Fruit fly (Drosophila melanogaster): ENCODE data around the gene Stip1.

The Stip1 gene

DNA sequence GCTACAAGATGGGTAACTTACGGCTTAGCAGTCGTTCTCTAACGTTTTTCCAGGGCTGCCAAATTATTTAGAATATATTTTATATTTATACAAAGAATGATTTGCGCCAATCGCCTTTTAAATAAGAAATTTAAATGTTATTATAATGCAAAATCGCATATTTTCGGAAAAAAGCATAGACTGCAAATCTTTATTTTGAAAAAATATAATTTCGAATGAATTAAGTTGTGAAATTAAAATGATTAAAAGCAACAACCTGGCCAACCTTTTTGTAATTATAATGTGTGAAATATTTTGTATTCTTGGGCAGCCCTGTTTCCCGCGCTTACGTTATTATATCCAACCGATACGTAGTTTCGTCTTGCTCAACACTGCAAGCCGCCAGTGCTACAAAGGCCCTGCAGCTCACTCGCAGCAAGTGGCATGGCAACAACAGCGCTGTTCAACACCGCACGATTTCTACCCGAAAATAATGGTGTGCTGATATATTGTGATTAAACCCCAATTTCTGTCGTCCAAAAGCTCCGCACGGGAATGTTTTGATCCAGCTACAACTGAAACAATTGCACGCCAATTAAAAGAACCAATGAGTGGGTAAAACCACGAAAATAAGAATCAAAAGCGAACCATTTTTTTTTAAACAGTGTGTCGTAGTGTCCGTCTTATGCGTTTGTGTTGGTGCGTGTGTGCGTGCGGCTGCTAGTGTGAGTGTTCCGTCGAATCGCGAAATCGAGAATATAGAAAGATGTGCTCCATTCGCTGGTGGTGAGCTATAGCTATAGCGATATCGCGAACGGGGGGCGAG is 2.8 kb downstream of the Stip1 start, which contains the start of gene Pi3K21B:
TSS of gene Pi3K21B (plus strand) at position 401 of the 805 bp plus-strand sequence.
- TF ChIP-seq psq (optimal IDR thresholded peaks at IDR 0.05) (no peak), h (optimal IDR thresholded peaks at IDR 0.05) (peak; percentile 39)

- TF ChIP-seq ttk (optimal IDR thresholded peaks at IDR 0.05), result no peak
- TF ChIP-seq insv (optimal IDR thresholded peaks at IDR 0.05), result no peak
- TF ChIP-seq Myc (optimal IDR thresholded peaks at IDR 0.05), result no peak
- TF ChIP-seq h (optimal IDR thresholded peaks at IDR 0.05), result no peak
- TF ChIP-seq Sin3A (optimal IDR thresholded peaks at IDR 0.05), result no peak
- no peak for TF ChIP-seq psq (optimal IDR thresholded peaks at IDR 0.05)
Observed at dm6 chr2L:298285-298644, 3.3 kb downstream of the Stip1 start.

DNA sequence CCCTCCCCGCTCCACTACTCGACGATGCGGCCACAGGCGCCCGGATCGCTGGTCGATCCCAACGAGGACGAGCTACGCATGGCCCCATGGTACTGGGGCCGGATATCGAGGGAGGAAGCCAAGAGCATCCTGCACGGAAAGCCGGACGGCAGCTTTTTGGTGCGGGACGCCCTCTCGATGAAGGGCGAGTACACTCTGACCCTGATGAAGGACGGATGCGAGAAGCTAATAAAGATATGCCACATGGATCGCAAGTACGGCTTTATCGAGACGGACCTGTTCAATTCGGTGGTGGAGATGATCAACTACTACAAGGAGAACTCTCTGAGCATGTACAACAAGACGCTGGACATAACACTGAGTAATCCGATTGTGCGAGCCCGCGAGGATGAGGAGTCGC is 4.1 kb downstream of the Stip1 start:
- TF ChIP-seq psq (optimal IDR thresholded peaks at IDR 0.05), result no peak
- TF ChIP-seq ttk (optimal IDR thresholded peaks at IDR 0.05), result peak; percentile 67

DNA sequence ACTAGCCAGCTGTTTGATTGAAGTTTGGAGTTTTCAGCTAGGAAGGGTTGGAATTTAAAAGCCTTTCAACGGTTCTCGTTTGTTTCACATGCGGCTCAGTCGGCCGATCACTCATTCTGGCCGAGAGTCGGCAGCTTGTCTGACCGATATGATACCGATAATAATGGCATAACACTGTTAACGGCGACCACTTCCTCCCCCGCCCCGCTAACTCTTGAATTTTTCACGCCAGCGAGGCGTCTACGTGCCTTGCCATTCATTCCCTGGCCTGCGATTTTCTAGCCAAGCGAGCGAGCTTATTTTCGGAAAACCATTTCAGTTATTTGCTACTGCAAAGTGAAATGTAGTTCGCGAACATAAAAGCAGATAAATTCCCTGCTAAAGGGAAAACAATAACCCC is 5.1 kb downstream of the Stip1 start:
- TF ChIP-seq Sin3A (optimal IDR thresholded peaks at IDR 0.05) (no peak), insv (optimal IDR thresholded peaks at IDR 0.05) (no peak), Myc (optimal IDR thresholded peaks at IDR 0.05) (no peak), ttk (optimal IDR thresholded peaks at IDR 0.05) (no peak), psq (optimal IDR thresholded peaks at IDR 0.05) (no peak)

DNA sequence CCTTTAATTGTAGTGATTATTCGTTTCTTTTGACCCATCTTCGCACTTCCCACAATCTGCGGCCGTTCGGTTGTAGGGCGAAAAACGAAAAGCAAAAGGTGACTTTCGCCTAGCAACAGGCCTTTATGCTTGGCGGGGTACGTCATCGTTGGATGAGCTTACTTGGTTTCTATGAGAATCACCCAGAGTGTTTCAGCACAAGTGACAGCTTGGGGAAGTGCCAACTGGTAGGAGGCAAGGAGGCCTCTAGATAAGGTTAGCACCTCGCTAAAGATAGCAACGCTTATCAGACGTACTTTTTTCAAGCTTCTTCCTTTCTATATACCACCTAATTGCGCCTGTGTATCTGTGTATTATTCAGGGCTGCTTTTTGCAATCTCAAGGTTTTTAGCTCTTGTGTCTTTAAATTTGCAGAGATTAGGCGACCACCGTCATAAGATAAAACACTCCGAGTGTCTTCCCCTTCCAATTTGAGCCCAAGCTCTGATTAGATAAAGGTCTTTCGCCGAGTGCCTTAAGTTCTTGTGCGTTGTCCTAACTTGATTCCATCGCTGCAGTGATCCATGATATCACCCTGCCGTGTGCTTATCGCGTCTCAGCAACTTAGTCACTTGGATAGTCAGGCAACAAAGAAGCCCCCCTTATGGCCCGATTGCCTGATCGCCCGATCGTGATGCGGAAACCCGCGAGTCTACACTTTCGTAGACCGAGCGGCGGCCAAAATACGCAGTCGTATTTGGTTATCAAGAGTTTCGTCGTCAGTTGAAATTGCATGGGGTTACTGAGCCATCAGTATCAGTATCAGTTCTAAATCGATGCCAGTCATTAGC is 6.2 kb downstream of the Stip1 start:
- no peak for TF ChIP-seq Sin3A (optimal IDR thresholded peaks at IDR 0.05)

DNA sequence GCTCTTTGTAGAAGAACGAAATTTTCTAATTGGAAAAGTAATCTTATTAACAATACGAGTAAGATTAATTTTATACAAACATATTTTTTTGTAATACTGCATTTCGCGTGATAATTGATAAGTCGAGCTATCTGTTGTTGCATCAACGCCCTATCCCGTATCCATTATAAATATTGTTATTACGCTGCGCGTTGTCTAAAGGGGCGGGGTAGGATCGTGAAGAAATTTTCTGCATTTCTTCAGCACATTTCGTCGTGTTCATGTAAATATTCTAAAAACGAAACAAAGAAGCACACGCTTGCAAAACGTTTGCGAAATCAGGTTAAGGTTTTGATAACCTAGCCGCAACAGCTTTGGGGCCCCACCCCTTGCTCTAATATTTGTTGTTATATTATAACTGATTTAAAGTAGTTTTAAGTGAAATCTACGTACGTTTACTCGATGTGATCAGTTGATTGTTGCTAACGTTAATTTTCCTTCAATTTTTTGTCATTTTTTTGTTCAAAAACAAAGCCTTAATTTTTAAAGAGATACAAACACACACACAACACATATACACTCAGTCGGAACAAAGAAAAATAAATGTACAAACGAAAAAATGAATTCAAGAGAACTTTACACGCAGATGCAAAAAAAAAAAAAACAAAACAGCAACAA is 8.5 kb downstream of the Stip1 start:
- TF ChIP-seq h (optimal IDR thresholded peaks at IDR 0.05), result no peak
- TF ChIP-seq Myc (optimal IDR thresholded peaks at IDR 0.05), result no peak
- TF ChIP-seq insv (optimal IDR thresholded peaks at IDR 0.05), result no peak
- no peak for TF ChIP-seq ttk (optimal IDR thresholded peaks at IDR 0.05)
- TF ChIP-seq Sin3A (optimal IDR thresholded peaks at IDR 0.05), result no peak
- TF ChIP-seq psq (optimal IDR thresholded peaks at IDR 0.05), result no peak

dm6 chr2L:305198-305597 is 10.3 kb downstream of the Stip1 start:
- TF ChIP-seq psq (optimal IDR thresholded peaks at IDR 0.05) (no peak), Sin3A (optimal IDR thresholded peaks at IDR 0.05) (no peak), ttk (optimal IDR thresholded peaks at IDR 0.05) (no peak)

DNA sequence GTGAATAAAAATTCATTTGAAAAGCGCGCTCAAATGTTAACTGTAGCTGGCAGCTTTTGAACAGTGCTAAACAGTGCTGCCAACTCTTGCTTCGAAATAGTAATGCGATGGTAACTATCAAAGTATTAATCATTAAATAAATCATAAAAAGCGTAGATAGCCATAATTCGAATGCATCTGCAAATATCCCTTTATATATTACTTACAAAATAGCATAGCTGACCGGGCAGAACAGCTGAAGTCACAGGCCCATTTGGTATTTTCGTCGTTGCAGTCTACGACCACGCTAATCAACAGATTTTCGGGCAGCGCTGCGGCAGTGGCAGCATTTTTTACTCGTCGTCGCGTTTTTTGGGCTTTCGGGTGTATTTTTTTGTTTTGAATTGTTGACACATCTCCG is 10.7 kb downstream of the Stip1 start, which contains the start of gene Plc21C:
TSS of gene Plc21C (plus strand) at position 290 of the 400 bp plus-strand sequence.
- TF ChIP-seq Sin3A (optimal IDR thresholded peaks at IDR 0.05), result no peak
- no peak for TF ChIP-seq Myc (optimal IDR thresholded peaks at IDR 0.05)
- TF ChIP-seq insv (optimal IDR thresholded peaks at IDR 0.05), result no peak
- no peak for TF ChIP-seq h (optimal IDR thresholded peaks at IDR 0.05)
- TF ChIP-seq psq (optimal IDR thresholded peaks at IDR 0.05), result no peak
- TF ChIP-seq ttk (optimal IDR thresholded peaks at IDR 0.05), result no peak

DNA sequence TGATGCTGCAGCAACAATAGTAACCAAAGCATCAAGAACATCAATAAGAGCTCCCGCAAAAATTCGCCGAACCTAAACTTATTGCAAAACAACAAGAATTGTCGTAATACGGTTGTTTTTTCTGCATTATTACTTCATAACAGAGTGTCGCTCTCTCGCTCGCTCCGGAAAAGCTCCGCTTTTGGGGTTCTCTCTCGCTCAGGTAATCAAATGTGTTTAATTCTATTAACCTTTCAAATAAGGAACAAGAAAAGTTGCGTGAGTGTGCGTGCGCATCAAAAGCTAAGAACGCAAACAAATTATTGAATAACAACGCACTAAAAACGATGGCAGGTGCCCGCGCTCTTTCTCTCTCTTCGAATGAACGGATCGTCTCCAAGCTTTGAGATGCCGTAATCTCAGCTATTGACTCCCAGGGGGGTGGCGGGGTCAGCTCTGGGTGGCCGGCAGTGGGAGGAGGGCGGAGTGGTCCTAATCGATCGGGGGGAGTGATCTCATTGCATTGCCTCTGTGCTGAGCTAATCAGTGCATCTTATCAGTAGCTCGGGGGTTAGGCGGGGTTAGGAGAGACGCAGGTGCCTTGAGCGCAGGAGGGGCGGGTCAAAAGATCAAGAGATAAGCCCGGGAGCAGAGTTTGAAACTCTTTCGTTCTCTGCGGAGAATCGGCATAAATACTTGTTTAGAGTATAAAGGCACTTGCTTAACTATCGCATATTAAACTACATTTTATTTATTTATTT is 11.4 kb downstream of the Stip1 start:
- TF ChIP-seq Myc (optimal IDR thresholded peaks at IDR 0.05) (no peak), psq (optimal IDR thresholded peaks at IDR 0.05) (no peak), Sin3A (optimal IDR thresholded peaks at IDR 0.05) (no peak), ttk (optimal IDR thresholded peaks at IDR 0.05) (no peak), insv (optimal IDR thresholded peaks at IDR 0.05) (no peak), h (optimal IDR thresholded peaks at IDR 0.05) (no peak)

dm6 chr2L:307129-307528 is 12.2 kb downstream of the Stip1 start:
- TF ChIP-seq Myc (optimal IDR thresholded peaks at IDR 0.05), result no peak
- no peak for TF ChIP-seq ttk (optimal IDR thresholded peaks at IDR 0.05)
- TF ChIP-seq psq (optimal IDR thresholded peaks at IDR 0.05), result no peak

DNA sequence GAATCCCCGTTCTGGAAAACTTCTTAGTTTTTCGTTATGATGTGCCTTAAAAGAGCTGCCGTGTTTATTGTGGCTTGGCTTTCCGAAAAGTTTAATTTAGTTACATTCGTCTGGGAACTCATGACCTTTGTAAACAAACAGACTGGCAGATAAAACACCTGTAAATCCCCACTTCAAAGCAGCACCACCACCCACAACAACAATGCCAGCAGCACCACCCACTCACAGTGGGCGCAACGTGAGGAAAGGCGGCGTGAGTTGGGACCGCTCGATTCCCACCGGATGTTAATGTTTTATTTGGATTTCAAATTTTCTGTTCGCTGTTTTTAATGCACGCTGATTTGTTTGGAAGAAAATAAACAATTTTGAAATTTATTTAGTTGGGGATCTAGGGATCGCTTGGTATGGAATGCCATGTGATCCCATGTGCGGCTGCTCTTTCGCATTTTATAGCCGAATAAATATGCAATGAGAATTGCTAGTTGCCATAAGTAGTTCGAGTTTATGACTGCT is 13.3 kb downstream of the Stip1 start:
- no peak for TF ChIP-seq insv (optimal IDR thresholded peaks at IDR 0.05)
- TF ChIP-seq Sin3A (optimal IDR thresholded peaks at IDR 0.05), result no peak
- no peak for TF ChIP-seq psq (optimal IDR thresholded peaks at IDR 0.05)

dm6 chr2L:309177-309576 is 14.3 kb downstream of the Stip1 start:
- TF ChIP-seq psq (optimal IDR thresholded peaks at IDR 0.05) (no peak), Sin3A (optimal IDR thresholded peaks at IDR 0.05) (no peak), Myc (optimal IDR thresholded peaks at IDR 0.05) (no peak), ttk (optimal IDR thresholded peaks at IDR 0.05) (no peak)
